Fruit fly (Drosophila melanogaster) whole organism, embryonic: Measurements from ENCODE around the gene CG17601.

ENCODE experiments used
- BEAF-32 ChIP-seq: fragments of 200-800 bp; sonication (Bioruptor generic); optimal IDR thresholded peaks from 3 replicates; lab custom pipeline; 2017; ENCODE audit warnings: missing biosample characterization, missing genetic modification characterization, mild to moderate bottlenecking, moderate library complexity, missing genetic modification reagents
- Bteb2 ChIP-seq: fragments of 200-800 bp; sonication (Bioruptor generic); optimal IDR thresholded peaks from 2 replicates; lab custom pipeline; 2016; ENCODE audit warnings: missing biosample characterization, missing genetic modification characterization
- CG10321 ChIP-seq: fragments of 200-800 bp; sonication (Bioruptor generic); IDR thresholded peaks from 2 replicates; pipeline ENCODE4 v1.3.6; 2022; ENCODE audit warnings: missing biosample characterization, missing genetic modification characterization
- CG11504 ChIP-seq: fragments of 200-800 bp; sonication (Bioruptor generic); optimal IDR thresholded peaks from 3 replicates; lab custom pipeline; 2019; ENCODE audit warnings: missing biosample characterization, mild to moderate bottlenecking, missing genetic modification characterization, moderate library complexity
- CG11696 ChIP-seq: fragments of 200-800 bp; sonication (Bioruptor generic); IDR thresholded peaks from 2 replicates; pipeline ENCODE4 v1.3.6; 2022; ENCODE audit warnings: missing biosample characterization, missing genetic modification characterization
- CG14710 ChIP-seq: fragments of 200-800 bp; sonication (Bioruptor generic); optimal IDR thresholded peaks from 3 replicates; lab custom pipeline; 2019; ENCODE audit warnings: missing biosample characterization, mild to moderate bottlenecking, missing genetic modification characterization, moderate library complexity
- CG16779 ChIP-seq: fragments of 200-800 bp; sonication (Bioruptor generic); IDR thresholded peaks from 2 replicates; pipeline ENCODE4 v1.3.6; 2022; ENCODE audit warnings: missing biosample characterization, missing genetic modification characterization
- CG1832 ChIP-seq: fragments of 200-800 bp; sonication (Bioruptor generic); optimal IDR thresholded peaks from 2 replicates; lab custom pipeline; 2017; ENCODE audit warnings: missing biosample characterization, mild to moderate bottlenecking, missing genetic modification characterization, inconsistent platforms
- CG2116 ChIP-seq: fragments of 200-800 bp; sonication (Bioruptor generic); optimal IDR thresholded peaks from 3 replicates; lab custom pipeline; 2018; ENCODE audit warnings: missing biosample characterization, mild to moderate bottlenecking, missing genetic modification characterization
- CG30020 ChIP-seq: fragments of 200-800 bp; optimal IDR thresholded peaks from 2 replicates; lab custom pipeline; 2019; ENCODE audit warnings: missing biosample characterization, mild to moderate bottlenecking, missing genetic modification characterization, moderate library complexity
- CG3407 ChIP-seq: fragments of 200-800 bp; sonication (Bioruptor generic); optimal IDR thresholded peaks from 2 replicates; lab custom pipeline; 2018; ENCODE audit warnings: missing biosample characterization, mild to moderate bottlenecking, missing genetic modification characterization
- CG34376 ChIP-seq: fragments of 200-800 bp; sonication (Bioruptor generic); optimal IDR thresholded peaks from 2 replicates; lab custom pipeline; 2018; ENCODE audit warnings: missing biosample characterization, mild to moderate bottlenecking, missing genetic modification characterization
- CG4360 ChIP-seq: fragments of 200-800 bp; sonication (Bioruptor generic); IDR thresholded peaks from 2 replicates; pipeline ENCODE4 v1.3.6; 2022; ENCODE audit warnings: missing biosample characterization, missing genetic modification characterization
- CG4854 ChIP-seq: fragments of 200-800 bp; sonication (Bioruptor generic); optimal IDR thresholded peaks from 2 replicates; lab custom pipeline; 2016; ENCODE audit warnings: missing biosample characterization, missing genetic modification characterization, inconsistent platforms
- CG6689 ChIP-seq: fragments of 200-800 bp; sonication (Bioruptor generic); IDR thresholded peaks from 2 replicates; pipeline ENCODE4 v1.3.6; 2022; ENCODE audit warnings: missing biosample characterization, missing genetic modification characterization
- CTCF ChIP-seq: fragments of 200-800 bp; sonication (Bioruptor generic); optimal IDR thresholded peaks from 2 replicates; lab custom pipeline; 2017; ENCODE audit warnings: missing biosample characterization, mild to moderate bottlenecking, missing genetic modification characterization, moderate library complexity
- Dip2 ChIP-seq: fragments of 200-800 bp; sonication (Bioruptor generic); IDR thresholded peaks from 2 replicates; pipeline ENCODE4 v1.3.6; 2022; ENCODE audit warnings: missing biosample characterization, missing genetic modification characterization
- Dll ChIP-seq: fragments of 200-800 bp; sonication (Bioruptor generic); IDR thresholded peaks from 4 replicates; pipeline ENCODE4 v1.3.6; 2022; ENCODE audit warnings: missing biosample characterization, missing genetic modification characterization; ENCODE audit not compliant: partially characterized antibody
- Doc2 ChIP-seq: fragments of 200-800 bp; sonication (Bioruptor generic); IDR thresholded peaks from 2 replicates; pipeline ENCODE4 v1.3.6; 2022; ENCODE audit warnings: missing biosample characterization, missing genetic modification characterization
- E2f1 ChIP-seq: fragments of 200-800 bp; sonication (Bioruptor generic); IDR thresholded peaks from 2 replicates; pipeline ENCODE4 v1.3.6; 2022; ENCODE audit warnings: missing biosample characterization, missing genetic modification characterization
- Fer2 ChIP-seq: fragments of 200-800 bp; sonication (Bioruptor generic); optimal IDR thresholded peaks from 2 replicates; lab custom pipeline; 2018; ENCODE audit warnings: missing biosample characterization, mild to moderate bottlenecking, missing genetic modification characterization, moderate library complexity
- Lhr ChIP-seq: fragments of 200-800 bp; sonication (Bioruptor generic); optimal IDR thresholded peaks from 3 replicates; lab custom pipeline; 2017; ENCODE audit warnings: mild to moderate bottlenecking, missing biosample characterization, missing genetic modification reagents, missing genetic modification characterization
- MESR4 ChIP-seq: fragments of 200-800 bp; sonication (Bioruptor generic); optimal IDR thresholded peaks from 2 replicates; lab custom pipeline; 2018; ENCODE audit warnings: missing biosample characterization, mild to moderate bottlenecking, missing genetic modification characterization, moderate library complexity
- Med ChIP-seq: fragments of 200-800 bp; sonication (Bioruptor generic); peaks from one replicate; lab custom pipeline; 2016; ENCODE audit warnings: missing biosample characterization, missing genetic modification characterization, mild to moderate bottlenecking, inconsistent platforms, moderate library complexity
- Mrtf ChIP-seq: fragments of 200-800 bp; sonication (Bioruptor generic); IDR thresholded peaks from 3 replicates; pipeline ENCODE4 v1.3.6; 2022; ENCODE audit warnings: missing biosample characterization, missing genetic modification characterization
- Nf-YC ChIP-seq: fragments of 200-800 bp; optimal IDR thresholded peaks from 3 replicates; lab custom pipeline; 2019; ENCODE audit warnings: missing biosample characterization, mild to moderate bottlenecking, missing genetic modification characterization, moderate library complexity
- NfI ChIP-seq: fragments of 200-800 bp; sonication (Bioruptor generic); optimal IDR thresholded peaks from 3 replicates; lab custom pipeline; 2018; ENCODE audit warnings: missing biosample characterization, mild to moderate bottlenecking, missing genetic modification characterization, moderate library complexity
- Optix ChIP-seq: fragments of 200-800 bp; sonication (Bioruptor generic); IDR thresholded peaks from 3 replicates; pipeline ENCODE4 v1.3.6; 2022; ENCODE audit warnings: missing biosample characterization, missing genetic modification characterization
- Scr ChIP-seq: fragments of 200-800 bp; sonication (Bioruptor generic); IDR thresholded peaks from 2 replicates; pipeline ENCODE4 v1.3.6; 2022; ENCODE audit warnings: missing biosample characterization, missing genetic modification characterization; ENCODE audit not compliant: partially characterized antibody
- Six4 ChIP-seq: fragments of 200-800 bp; sonication (Bioruptor generic); optimal IDR thresholded peaks from 2 replicates; lab custom pipeline; 2016; ENCODE audit warnings: missing biosample characterization, missing genetic modification characterization
- Sry-δ ChIP-seq: fragments of 200-800 bp; sonication (Bioruptor generic); optimal IDR thresholded peaks from 2 replicates; lab custom pipeline; 2016; ENCODE audit warnings: missing biosample characterization, missing genetic modification characterization
- Xbp1 ChIP-seq: fragments of 200-800 bp; sonication (Bioruptor generic); optimal IDR thresholded peaks from 3 replicates; lab custom pipeline; 2016; ENCODE audit warnings: missing biosample characterization, mild to moderate bottlenecking, missing genetic modification characterization
- YL-1 ChIP-seq: fragments of 200-800 bp; sonication (Bioruptor generic); optimal IDR thresholded peaks from 3 replicates; lab custom pipeline; 2017; ENCODE audit warnings: missing biosample characterization, mild to moderate bottlenecking, missing genetic modification characterization
- ac ChIP-seq: fragments of 200-800 bp; sonication (Bioruptor generic); optimal IDR thresholded peaks from 3 replicates; lab custom pipeline; 2017; ENCODE audit warnings: missing biosample characterization, mild to moderate bottlenecking, missing genetic modification characterization
- chm ChIP-seq: fragments of 200-800 bp; sonication (Bioruptor generic); IDR thresholded peaks from 2 replicates; pipeline ENCODE4 v1.3.6; 2022; ENCODE audit warnings: missing biosample characterization, missing genetic modification characterization
- crp ChIP-seq, 2 experiments: fragments of 200-800 bp; sonication (Bioruptor generic); optimal IDR thresholded peaks; 2 replicates in 1 of 2; 3 replicates in 1 of 2; lab custom pipeline; 2017; ENCODE audit warnings: missing biosample characterization in 2 of 2, missing genetic modification characterization in 2 of 2, mild to moderate bottlenecking in 1 of 2, moderate library complexity in 1 of 2
- danr ChIP-seq: fragments of 200-800 bp; sonication (Bioruptor generic); IDR thresholded peaks from 2 replicates; pipeline ENCODE4 v1.3.6; 2022; ENCODE audit warnings: missing biosample characterization, missing genetic modification characterization
- dysf ChIP-seq: fragments of 200-800 bp; sonication (Bioruptor generic); IDR thresholded peaks from 3 replicates; pipeline ENCODE4 v1.3.6; 2022; ENCODE audit warnings: missing biosample characterization, missing genetic modification characterization
- gfzf ChIP-seq: fragments of 200-800 bp; sonication (Bioruptor generic); optimal IDR thresholded peaks from 2 replicates; lab custom pipeline; 2016; ENCODE audit warnings: missing biosample characterization, mild to moderate bottlenecking, missing genetic modification characterization, moderate library complexity
- lov ChIP-seq, 2 experiments: fragments of 200-800 bp in 1 of 2; fragments of >200 bp in 1 of 2; sonication (Bioruptor generic) in 1 of 2; IDR thresholded peaks in 1 of 2; optimal IDR thresholded peaks in 1 of 2; 2 replicates in 1 of 2; 3 replicates in 1 of 2; pipeline versions ENCODE4 v1.3.6 to Lab custom; 2017 to 2022; ENCODE audit warnings: missing biosample characterization in 1 of 2, missing genetic modification characterization in 1 of 2
- onecut ChIP-seq: fragments of 200-800 bp; sonication (Bioruptor generic); IDR thresholded peaks from 2 replicates; pipeline ENCODE4 v1.3.6; 2022; ENCODE audit warnings: missing biosample characterization, missing genetic modification characterization
- phol ChIP-seq: fragments of 200-800 bp; sonication (Bioruptor generic); optimal IDR thresholded peaks from 3 replicates; lab custom pipeline; 2018; ENCODE audit warnings: missing biosample characterization, mild to moderate bottlenecking, missing genetic modification characterization, moderate library complexity
- pzg ChIP-seq: fragments of 200-800 bp; sonication (Bioruptor generic); optimal IDR thresholded peaks from 3 replicates; lab custom pipeline; 2018; ENCODE audit warnings: missing biosample characterization, mild to moderate bottlenecking, missing genetic modification characterization, moderate library complexity
- rib ChIP-seq: fragments of 200-800 bp; sonication (Bioruptor generic); IDR thresholded peaks from 2 replicates; pipeline ENCODE4 v1.3.6; 2022; ENCODE audit warnings: missing biosample characterization, missing genetic modification characterization
- scrt ChIP-seq: fragments of 200-800 bp; sonication (Bioruptor generic); optimal IDR thresholded peaks from 2 replicates; lab custom pipeline; 2018; ENCODE audit warnings: missing biosample characterization, mild to moderate bottlenecking, missing genetic modification characterization, moderate library complexity
- stwl ChIP-seq: fragments of 200-800 bp; sonication (Bioruptor generic); optimal IDR thresholded peaks from 3 replicates; lab custom pipeline; 2018; ENCODE audit warnings: missing biosample characterization, mild to moderate bottlenecking, missing genetic modification characterization, moderate library complexity
- tll ChIP-seq, 2 experiments: fragments of 200-800 bp in 1 of 2; fragments of >200 bp in 1 of 2; sonication (Bioruptor generic) in 1 of 2; optimal IDR thresholded peaks; 2 replicates each; lab custom pipeline; 2017 to 2019; ENCODE audit warnings: missing biosample characterization in 2 of 2, missing genetic modification characterization in 2 of 2, mild to moderate bottlenecking in 1 of 2, moderate library complexity in 1 of 2
- tna ChIP-seq: fragments of 200-800 bp; sonication (Bioruptor generic); IDR thresholded peaks from 2 replicates; pipeline ENCODE4 v1.3.6; 2022; ENCODE audit warnings: missing biosample characterization, missing genetic modification characterization; ENCODE audit not compliant: partially characterized antibody
- trem ChIP-seq: fragments of 200-800 bp; optimal IDR thresholded peaks from 3 replicates; lab custom pipeline; 2019; ENCODE audit warnings: missing biosample characterization, mild to moderate bottlenecking, missing genetic modification characterization, moderate library complexity
- wdn ChIP-seq: fragments of 200-800 bp; sonication (Bioruptor generic); IDR thresholded peaks from 2 replicates; pipeline ENCODE4 v1.3.6; 2022; ENCODE audit warnings: missing biosample characterization, missing genetic modification characterization
- wor ChIP-seq: fragments of 200-800 bp; sonication (Bioruptor generic); IDR thresholded peaks from 2 replicates; pipeline ENCODE4 v1.3.6; 2022; ENCODE audit warnings: missing biosample characterization, missing genetic modification characterization

The CG17601 gene

DNA sequence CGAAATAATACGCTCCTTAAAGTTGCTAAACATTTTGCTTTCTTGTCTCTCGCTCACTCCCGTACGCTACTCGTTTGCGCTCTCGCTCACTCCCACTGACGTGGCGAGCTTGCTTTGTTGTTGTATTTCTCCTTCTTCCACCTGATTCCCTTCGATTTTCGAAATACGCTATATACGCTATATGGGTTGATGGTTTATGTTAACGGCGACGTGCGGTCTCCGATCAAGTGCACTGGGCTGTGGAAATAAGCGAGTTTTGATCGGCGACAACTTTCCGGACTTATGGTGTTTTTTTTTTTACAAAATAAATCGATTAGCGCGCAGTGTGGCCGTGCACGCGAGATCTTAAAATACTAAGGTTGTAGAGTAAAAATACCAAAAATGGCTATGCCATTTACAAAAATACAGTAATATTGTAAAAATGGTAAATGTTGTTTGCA lies 6.8 kb upstream of the CG17601 start, which contains the start of gene CG17598:
CG17598 (minus strand) TSS at position 319 of the 440 bp plus-strand sequence.
- TF ChIP-seq Doc2 (GFP tag; lab: Robert Waterston, UW) (no peak), Bteb2 (no peak), Optix (no peak), CG16779 (GFP tag; lab: Robert Waterston, UW) (no peak), YL-1 (peak; percentile 64), CG30020 (peak; percentile 47), Lhr (GFP tag; lab: Kevin White, UChicago) (no peak), Scr (GFP tag; lab: Robert Waterston, UW) (peak; percentile 20; the same call in 1 of the 2 replicates), Dip2 (GFP tag; lab: Robert Waterston, UW) (no peak), CTCF (no peak), lov (optimal IDR thresholded peaks at IDR 0.05; lab: Kevin White, UChicago) (no peak), lov (GFP tag; IDR thresholded peaks at IDR 0.05; lab: Robert Waterston, UW) (no peak), CG11696 (GFP tag; lab: Robert Waterston, UW) (no peak), Fer2 (no peak), Nf-YC (no peak), rib (GFP tag; lab: Robert Waterston, UW) (no peak), phol (tag; lab: Kevin White, UChicago) (peak; percentile 26), NfI (no peak), Dll (GFP tag; lab: Robert Waterston, UW) (0 out of 4 replicates have a peak, but pooled peaks have one; percentile 27), CG4360 (GFP tag; lab: Robert Waterston, UW) (peak; percentile 93), CG14710 (tag; lab: Kevin White, UChicago) (peak; percentile 17), BEAF-32 (peak; percentile 48), gfzf (GFP tag; lab: Kevin White, UChicago) (peak; percentile 75), CG11504 (tag; lab: Kevin White, UChicago) (peak; percentile 21), CG2116 (peak; percentile 34), dysf (GFP tag; lab: Robert Waterston, UW) (no peak), MESR4 (GFP tag; lab: Kevin White, UChicago) (peak; percentile 85), E2f1 (GFP tag; lab: Robert Waterston, UW) (no peak), Six4 (GFP tag; lab: Kevin White, UChicago) (no peak), chm (GFP tag; lab: Robert Waterston, UW) (no peak), wdn (GFP tag; lab: Robert Waterston, UW) (no peak), tll (GFP tag; optimal IDR thresholded peaks at IDR 0.05; lab: Kevin White, UChicago) (no peak), crp (GFP tag; optimal IDR thresholded peaks at IDR 0.05; lab: Kevin White, UChicago) (no peak), tna (GFP tag; lab: Robert Waterston, UW) (no peak), CG10321 (GFP tag; lab: Robert Waterston, UW) (no peak), Xbp1 (GFP tag; lab: Kevin White, UChicago) (peak; percentile 39), stwl (tag; lab: Kevin White, UChicago) (peak; percentile 57), pzg (peak; percentile 37), Sry-δ (GFP tag; lab: Kevin White, UChicago) (peak; percentile 16), CG34376 (GFP tag; lab: Kevin White, UChicago) (no peak), CG3407 (GFP tag; lab: Kevin White, UChicago) (no peak), scrt (GFP tag; lab: Kevin White, UChicago) (no peak), Mrtf (no peak), wor (GFP tag; lab: Robert Waterston, UW) (no peak), CG1832 (peak; percentile 85), onecut (GFP tag; lab: Robert Waterston, UW) (peak; percentile 92), Med (peak; percentile 60), trem (tag; lab: Kevin White, UChicago) (peak; percentile 15), danr (GFP tag; lab: Robert Waterston, UW) (no peak), ac (no peak), CG4854 (GFP tag; lab: Kevin White, UChicago) (no peak), CG6689 (no peak)
